Worm (Caenorhabditis elegans): Measurements from ENCODE around the gene F47B10.5.

DNA sequence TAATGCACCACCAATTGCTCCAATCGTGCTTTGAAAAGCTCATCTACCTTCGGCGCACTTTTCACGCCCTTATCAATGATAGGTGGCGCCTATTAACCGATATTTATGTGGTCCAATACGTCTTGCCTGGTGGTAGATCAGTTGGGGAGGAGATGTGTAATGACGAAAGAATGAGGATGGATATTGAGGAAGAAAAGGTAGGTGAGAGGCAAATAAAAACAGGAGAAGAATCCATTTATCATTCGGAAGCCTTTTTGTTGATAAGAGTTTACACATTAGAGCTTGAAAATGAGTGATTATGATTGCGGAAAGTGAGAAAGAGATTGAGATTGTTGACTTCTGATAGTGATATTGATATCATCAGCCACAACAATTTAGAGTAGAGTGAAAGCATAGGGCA is 17.1 kb upstream of the F47B10.5 start:
- TF ChIP-seq aptf-3 (GFP tag; IDR thresholded peaks at IDR 0.05): no peak
- no peak for TF ChIP-seq C17E4.6 (GFP tag; IDR thresholded peaks at IDR 0.05)
- no peak for TF ChIP-seq nfya-1 (tag; optimal IDR thresholded peaks at IDR 0.05; ENCODE audit: borderline replicate concordance, insufficient read depth)

Data from whole organism, young adult.